Worm (Caenorhabditis elegans) whole organism, early embryonic: ENCODE results near the gene idpa-2.

Experiments used
- B0310.2 ChIP-seq: sonication (generic microtip); optimal IDR thresholded peaks from 2 replicates; lab custom pipeline; 2016; ENCODE audit warnings: mild to moderate bottlenecking, missing genetic modification characterization, missing compliant biosample characterization
- aly-1 ChIP-seq: sonication (generic microtip); optimal IDR thresholded peaks from 2 replicates; lab custom pipeline; 2016; ENCODE audit warnings: missing genetic modification characterization, missing compliant biosample characterization
- ama-1 ChIP-seq: fragments of 150-350 bp; optimal IDR thresholded peaks from 2 replicates; lab custom pipeline; 2014
- ceh-13 ChIP-seq: fragments of 200-800 bp; sonication (Bioruptor generic); optimal IDR thresholded peaks from 2 replicates; lab custom pipeline; 2018; ENCODE audit warnings: mild to moderate bottlenecking, missing genetic modification characterization, missing compliant biosample characterization
- ceh-36 ChIP-seq: sonication (generic microtip); optimal IDR thresholded peaks from 2 replicates; lab custom pipeline; 2016; ENCODE audit warnings: missing genetic modification characterization, inconsistent platforms, missing compliant biosample characterization
- ets-7 ChIP-seq: sonication (generic microtip); optimal IDR thresholded peaks from 2 replicates; lab custom pipeline; 2016; ENCODE audit warnings: missing genotype, missing genetic modification characterization, missing compliant biosample characterization
- flt-1 ChIP-seq: fragments of 200-800 bp; sonication (Bioruptor generic); IDR thresholded peaks from 2 replicates; pipeline ENCODE4 v1.3.6; 2022; ENCODE audit warnings: missing genetic modification characterization, missing compliant biosample characterization
- hmg-4 ChIP-seq: fragments of 200-800 bp; sonication (Bioruptor generic); optimal IDR thresholded peaks from 2 replicates; lab custom pipeline; 2018; ENCODE audit warnings: mild to moderate bottlenecking, missing genetic modification characterization, missing compliant biosample characterization
- hnd-1 ChIP-seq: sonication (generic microtip); optimal IDR thresholded peaks from 2 replicates; lab custom pipeline; 2016; ENCODE audit warnings: missing genetic modification characterization, missing compliant biosample characterization
- pes-1 ChIP-seq: fragments of 200-800 bp; sonication (Bioruptor generic); IDR thresholded peaks from 2 replicates; pipeline ENCODE4 v1.3.6; 2022; ENCODE audit warnings: missing genetic modification reagents, missing genetic modification characterization, missing compliant biosample characterization
- scrt-1 ChIP-seq: fragments of 200-800 bp; sonication (Bioruptor generic); IDR thresholded peaks from 2 replicates; pipeline ENCODE4 v1.3.6; 2022; ENCODE audit warnings: missing genetic modification characterization, missing compliant biosample characterization
- sea-1 ChIP-seq: fragments of 200-800 bp; sonication (Bioruptor generic); conservative IDR thresholded peaks from 2 replicates; pipeline ENCODE4 v1.3.6; 2022; ENCODE audit warnings: missing genetic modification characterization, missing compliant biosample characterization
- tbx-11 ChIP-seq: fragments of 200-800 bp; sonication (Bioruptor generic); IDR thresholded peaks from 2 replicates; pipeline ENCODE4 v1.3.6; 2022; ENCODE audit warnings: missing genetic modification characterization, missing compliant biosample characterization
- tra-4 ChIP-seq: sonication (generic microtip); optimal IDR thresholded peaks from 2 replicates; lab custom pipeline; 2017; ENCODE audit warnings: missing genetic modification characterization, missing compliant biosample characterization

DNA sequence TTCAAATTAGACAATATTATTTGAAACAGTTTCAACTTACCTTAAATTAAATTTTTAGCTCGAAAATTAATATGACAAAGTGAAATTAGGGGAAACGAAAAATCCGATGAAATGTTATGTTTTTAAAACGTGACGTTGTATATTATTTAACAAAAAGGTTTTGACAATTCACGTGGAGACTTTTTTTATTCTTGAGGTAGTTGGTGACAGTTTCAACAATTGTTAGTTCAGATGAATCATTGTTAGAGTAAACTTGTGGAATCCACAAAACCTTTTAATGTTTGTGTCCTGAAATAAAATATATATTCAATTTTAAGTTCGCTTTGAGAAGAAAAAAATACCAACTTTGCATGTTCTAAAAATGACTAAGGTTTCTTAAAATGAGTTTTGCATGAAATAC is 33.0 kb downstream of the idpa-2 start, which contains the start of gene fut-1:
- no peak for TF ChIP-seq ceh-13
- no peak for TF ChIP-seq ceh-36 (tag; lab: Kevin White, UChicago)
- TF ChIP-seq flt-1 (GFP tag; lab: Robert Waterston, UW) = no peak
- TF ChIP-seq ama-1 = no peak
- TF ChIP-seq pes-1 (GFP tag; lab: Robert Waterston, UW) = no peak
- no peak for TF ChIP-seq tbx-11 (GFP tag; lab: Robert Waterston, UW)
- TF ChIP-seq sea-1 (GFP tag; lab: Robert Waterston, UW) = no peak
- TF ChIP-seq tra-4 (tag; lab: Kevin White, UChicago) = no peak
- TF ChIP-seq hnd-1 (tag; lab: Kevin White, UChicago) = no peak
- no peak for TF ChIP-seq aly-1 (tag; lab: Kevin White, UChicago)
- no peak for TF ChIP-seq ets-7 (tag; lab: Kevin White, UChicago)
- TF ChIP-seq scrt-1 (GFP tag; lab: Robert Waterston, UW) = no peak
- no peak for TF ChIP-seq hmg-4
- TF ChIP-seq B0310.2 (tag; lab: Kevin White, UChicago) = no peak
